Worm (Caenorhabditis elegans) whole organism, late embryonic: ENCODE measurements around the gene CD4.11.

ENCODE experiments used
- ama-1 ChIP-seq: fragments of 150-350 bp; optimal IDR thresholded peaks from 2 replicates; lab custom pipeline; 2014
- elt-2 ChIP-seq: sonication (generic microtip); optimal IDR thresholded peaks from 2 replicates; lab custom pipeline; 2016; ENCODE audit warnings: missing genetic modification reagents, missing genetic modification characterization, missing compliant biosample characterization
- ets-4 ChIP-seq: sonication (generic microtip); optimal IDR thresholded peaks from 2 replicates; lab custom pipeline; 2016; ENCODE audit warnings: missing genetic modification characterization, missing compliant biosample characterization

ce11 chrV:5535774-5536173 lies 49.2 kb upstream of the CD4.11 start, which contains the start of gene C24G6.8:
- no peak for TF ChIP-seq ama-1 (lab: Kevin White, UChicago)
- no peak for TF ChIP-seq ets-4 (tag; lab: Kevin White, UChicago)
- TF ChIP-seq elt-2 (tag; lab: Kevin White, UChicago), result no peak
